Worm (Caenorhabditis elegans): Measurements from ENCODE around the gene srx-33.

Gene srx-33

DNA sequence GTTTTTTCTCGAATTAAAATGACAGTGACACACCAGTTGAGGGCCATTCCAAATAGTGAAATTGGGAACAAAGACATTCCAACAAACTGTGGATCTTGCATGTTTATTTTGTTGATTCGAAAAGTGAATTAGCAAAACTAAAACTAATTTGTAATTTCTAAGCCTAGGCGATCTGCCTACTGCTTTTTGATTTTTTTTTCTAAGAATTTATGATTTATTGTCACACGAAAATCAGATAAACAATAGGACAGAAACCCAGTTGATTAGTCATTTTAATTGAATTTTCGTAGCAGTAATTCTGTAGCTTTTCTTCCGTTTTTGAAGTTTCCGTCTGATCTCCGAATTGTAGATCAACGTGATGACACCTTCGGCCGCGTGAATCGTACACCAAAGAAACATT, at the start of gene srx-33:
Gene srx-33, minus strand, starts transcription at position 101 of the 400 bp plus-strand sequence.
- no peak for TF ChIP-seq unc-62 (GFP tag; optimal IDR thresholded peaks at IDR 0.05)

- no peak for TF ChIP-seq unc-62 (GFP tag; optimal IDR thresholded peaks at IDR 0.05)
Observed at ce11 chrV:7166709-7167108, 48.0 kb upstream of the srx-33 start, which contains the start of gene ugt-36. ugt-36 (plus strand) TSS chrV:7167009.

ce11 chrV:7164210-7164609, 45.5 kb upstream of the srx-33 start, which contains the start of gene srh-83:
srh-83 (plus strand) TSS chrV:7164510.
- no peak for TF ChIP-seq unc-62 (GFP tag; optimal IDR thresholded peaks at IDR 0.05)

ce11 chrV:7163477-7164114, 44.9 kb upstream of the srx-33 start, which contains the start of gene ugt-41:
ugt-41 (minus strand) TSS chrV:7163595.
- TF ChIP-seq unc-62 (GFP tag; optimal IDR thresholded peaks at IDR 0.05): no peak

DNA sequence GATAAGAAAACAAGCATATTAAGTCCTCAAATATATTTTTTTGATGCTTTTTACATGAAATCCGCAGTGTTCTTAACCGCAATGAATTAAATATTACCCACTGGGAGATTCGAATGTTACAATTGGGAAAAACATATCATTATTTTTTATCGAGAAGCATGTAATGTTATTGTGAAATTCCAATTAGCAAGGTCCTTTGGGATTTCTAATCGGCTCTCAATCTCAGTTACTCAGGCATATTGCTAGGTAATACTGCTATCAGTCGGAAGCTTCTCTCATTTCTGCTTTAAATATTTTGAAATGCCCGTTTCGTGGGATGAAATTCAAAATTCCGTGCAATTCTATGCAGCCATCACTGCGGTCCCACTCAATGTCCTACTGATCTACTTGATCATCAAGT, 40.7 kb upstream of the srx-33 start, which contains the start of gene str-204:
Gene str-204, plus strand, starts transcription at position 301 of the 400 bp plus-strand sequence.
- TF ChIP-seq unc-62 (GFP tag; optimal IDR thresholded peaks at IDR 0.05): no peak

DNA sequence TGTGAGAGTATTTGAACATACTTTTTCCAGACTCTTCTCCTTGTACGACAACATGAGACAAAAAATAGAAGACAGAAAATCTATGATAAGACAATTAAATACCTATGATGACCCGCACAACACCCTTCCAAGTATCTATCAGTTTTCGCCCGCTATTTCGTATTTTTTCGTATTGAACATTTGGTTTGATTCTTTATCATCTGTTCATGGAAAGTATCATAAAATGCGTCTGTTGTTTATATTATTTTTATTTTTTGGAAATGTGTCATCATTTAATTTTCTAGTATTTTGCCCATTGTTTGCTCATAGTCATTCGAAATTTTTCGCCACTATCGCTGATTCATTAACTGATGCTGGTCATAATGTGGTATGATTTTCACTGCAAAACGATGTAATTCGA, 38.4 kb upstream of the srx-33 start, which contains the start of gene ugt-39:
Gene ugt-39, plus strand, starts transcription at position 54 of the 400 bp plus-strand sequence.
- TF ChIP-seq unc-62 (GFP tag; optimal IDR thresholded peaks at IDR 0.05): no peak

DNA sequence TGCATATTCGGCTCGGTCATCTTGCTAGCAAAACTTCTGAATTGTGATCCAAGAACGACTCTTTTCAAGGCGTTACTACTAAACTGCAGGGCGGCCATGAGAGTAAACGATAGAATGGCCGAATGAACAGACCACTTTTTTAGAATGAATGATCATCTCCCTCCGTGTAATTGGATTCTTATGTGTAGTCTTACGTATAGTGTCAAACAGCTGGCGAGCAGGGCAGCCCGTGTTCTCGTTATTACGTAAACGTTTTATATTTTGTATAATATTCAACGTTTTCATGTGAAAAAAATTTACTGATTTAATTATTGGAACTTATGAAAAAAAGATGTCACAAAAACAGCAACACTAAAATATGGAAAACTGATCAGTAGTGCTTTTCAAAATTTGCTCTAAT, 37.4 kb upstream of the srx-33 start, which contains the start of gene F10D2.10:
Gene F10D2.10, minus strand, starts transcription at position 101 of the 400 bp plus-strand sequence.
- no peak for TF ChIP-seq unc-62 (GFP tag; optimal IDR thresholded peaks at IDR 0.05)

DNA sequence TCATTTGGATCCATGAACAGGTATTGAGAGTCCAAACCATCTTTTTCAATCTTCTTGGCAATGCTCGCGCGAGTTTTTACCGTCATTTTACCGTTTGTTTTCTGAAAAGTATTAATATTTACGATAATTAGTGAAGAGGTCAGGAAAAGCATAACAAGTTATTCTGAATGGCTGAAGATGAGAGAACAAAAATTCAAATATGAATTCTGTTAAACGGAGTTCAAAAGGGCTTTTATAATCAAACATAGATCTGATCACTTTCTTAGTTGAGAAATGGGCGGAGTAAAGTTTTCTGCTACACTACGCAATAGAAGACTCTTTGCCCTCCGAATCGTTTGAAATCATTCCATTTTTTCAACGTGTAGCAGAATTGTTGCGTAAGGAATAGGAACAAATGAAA, 34.4 kb upstream of the srx-33 start, which contains the start of gene fat-7:
Gene fat-7, minus strand, starts transcription at position 101 of the 400 bp plus-strand sequence.
- TF ChIP-seq unc-62 (GFP tag; optimal IDR thresholded peaks at IDR 0.05): no peak

- no peak for TF ChIP-seq unc-62 (GFP tag; optimal IDR thresholded peaks at IDR 0.05)
Observed at ce11 chrV:7150570-7150969, 31.9 kb upstream of the srx-33 start, which contains the start of gene F10D2.8. F10D2.8 (minus strand) TSS chrV:7150714.

DNA sequence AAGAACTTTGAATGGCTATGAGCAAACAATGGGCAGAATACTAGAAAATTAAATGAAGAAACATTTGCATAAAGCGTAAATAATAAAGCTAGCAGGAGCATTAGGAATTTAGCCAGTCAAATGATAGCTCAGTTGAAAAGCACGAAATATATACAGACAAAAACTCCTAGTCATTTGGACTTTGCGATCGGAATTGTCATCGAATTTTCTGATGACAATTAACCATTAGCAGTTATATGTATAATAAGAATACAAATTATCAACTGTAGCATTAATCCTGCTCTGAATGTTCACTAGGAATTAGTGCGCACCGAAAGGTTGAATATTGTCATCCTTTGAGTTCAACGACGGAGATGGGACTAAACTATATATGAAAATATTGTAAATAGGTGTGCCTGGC, 28.7 kb upstream of the srx-33 start, which contains the start of gene ugt-38:
Gene ugt-38, minus strand, starts transcription at position 101 of the 400 bp plus-strand sequence.
- TF ChIP-seq unc-62 (GFP tag; optimal IDR thresholded peaks at IDR 0.05): no peak

DNA sequence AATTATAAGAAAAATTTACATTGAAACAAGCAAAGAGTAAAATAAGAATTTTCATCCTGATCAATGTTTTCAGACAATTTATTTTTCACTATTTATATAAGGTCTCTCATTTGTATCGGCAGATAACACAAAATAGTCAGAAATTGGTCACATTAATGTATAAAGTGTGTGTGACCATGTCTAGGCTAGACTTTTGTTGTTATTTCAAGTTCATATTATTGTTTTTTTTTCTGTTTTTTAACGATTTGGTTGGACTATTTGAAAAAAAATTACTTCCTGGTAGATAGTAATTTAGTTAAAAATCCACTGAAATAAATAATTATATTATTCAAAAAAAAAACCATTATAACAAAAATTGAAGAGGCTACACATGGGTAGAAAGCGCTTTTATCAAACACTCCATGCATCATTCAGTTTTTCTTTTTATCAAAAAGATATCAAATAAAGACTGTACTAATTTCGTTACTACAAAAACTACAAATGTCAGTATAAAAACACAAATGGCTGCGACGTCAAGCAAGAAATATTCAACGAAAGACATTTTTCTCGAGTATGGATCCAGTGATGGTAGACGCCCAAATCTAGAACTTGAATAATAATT, 26.7 kb upstream of the srx-33 start, which contains the start of gene ugt-37:
Gene ugt-37, minus strand, starts transcription at position 69 of the 601 bp plus-strand sequence.
- no peak for TF ChIP-seq unc-62 (GFP tag; optimal IDR thresholded peaks at IDR 0.05)

ce11 chrV:7142661-7143060, 24.0 kb upstream of the srx-33 start:
- TF ChIP-seq unc-62 (GFP tag; optimal IDR thresholded peaks at IDR 0.05): no peak

ce11 chrV:7141864-7142263, 23.2 kb upstream of the srx-33 start, which contains the start of gene ugt-40:
ugt-40 (minus strand) TSS chrV:7141964.
- no peak for TF ChIP-seq unc-62 (GFP tag; optimal IDR thresholded peaks at IDR 0.05)

DNA sequence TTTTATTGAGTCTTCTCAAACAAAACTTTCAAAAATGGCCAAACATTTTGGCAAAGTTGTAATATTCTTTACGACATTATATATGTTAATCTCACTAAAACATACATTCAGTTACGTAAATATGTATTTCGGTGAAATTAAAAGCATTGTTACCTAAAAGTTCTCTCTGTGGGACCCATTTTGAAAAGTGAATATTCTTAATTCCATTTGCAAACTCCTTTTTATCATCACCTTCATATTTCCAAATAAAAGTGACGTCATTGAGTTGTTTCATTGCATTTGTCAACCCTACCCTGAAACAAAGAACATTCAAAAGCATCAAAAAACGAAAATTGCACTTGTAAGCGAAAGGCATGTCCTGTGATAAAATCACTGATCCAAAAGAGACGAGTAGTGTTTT, 21.7 kb upstream of the srx-33 start:
- TF ChIP-seq unc-62 (GFP tag; optimal IDR thresholded peaks at IDR 0.05): no peak

DNA sequence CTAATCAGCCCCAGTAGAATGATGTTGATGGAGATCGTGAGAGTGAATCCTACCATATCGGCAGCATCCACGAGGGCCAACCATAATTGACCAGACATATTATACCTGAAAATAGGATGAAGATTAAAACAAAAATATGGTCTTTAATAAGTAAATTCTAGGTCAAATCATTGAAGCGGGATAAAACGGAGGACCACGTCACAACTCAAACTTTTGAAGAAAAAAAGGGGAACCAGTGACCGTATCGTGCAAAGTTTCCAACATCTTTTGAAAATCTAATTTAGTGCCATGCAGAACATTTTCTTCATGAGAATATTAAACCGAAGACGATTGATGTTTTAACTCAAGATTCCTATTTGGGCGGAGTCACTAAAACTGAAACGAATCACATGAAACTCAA, 19.6 kb upstream of the srx-33 start, which contains the start of gene str-112:
Gene str-112, minus strand, starts transcription at position 101 of the 400 bp plus-strand sequence.
- TF ChIP-seq unc-62 (GFP tag; optimal IDR thresholded peaks at IDR 0.05): no peak

DNA sequence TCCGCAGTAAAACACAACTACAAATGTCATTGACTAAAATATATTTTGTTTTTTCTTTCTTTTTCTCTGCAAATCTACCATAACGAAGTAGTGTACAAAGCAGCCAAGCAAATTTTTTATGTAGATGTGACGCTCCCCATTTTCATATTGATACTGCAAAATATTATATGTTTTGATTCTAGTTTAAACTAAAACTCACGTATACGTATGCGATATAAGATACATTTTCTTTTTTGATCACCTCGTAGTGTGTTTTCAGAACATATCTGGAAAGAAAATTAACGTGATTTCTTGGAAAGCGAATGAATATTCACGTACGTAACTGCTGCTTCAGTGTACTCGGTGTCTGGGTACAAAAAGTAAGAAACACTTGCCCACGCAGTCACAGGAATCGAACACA, 18.2 kb upstream of the srx-33 start:
- no peak for TF ChIP-seq unc-62 (GFP tag; optimal IDR thresholded peaks at IDR 0.05)

All from whole organism, dauer.